Fruit fly (Drosophila melanogaster): ENCODE results near the gene CG32603.

The CG32603 gene

DNA sequence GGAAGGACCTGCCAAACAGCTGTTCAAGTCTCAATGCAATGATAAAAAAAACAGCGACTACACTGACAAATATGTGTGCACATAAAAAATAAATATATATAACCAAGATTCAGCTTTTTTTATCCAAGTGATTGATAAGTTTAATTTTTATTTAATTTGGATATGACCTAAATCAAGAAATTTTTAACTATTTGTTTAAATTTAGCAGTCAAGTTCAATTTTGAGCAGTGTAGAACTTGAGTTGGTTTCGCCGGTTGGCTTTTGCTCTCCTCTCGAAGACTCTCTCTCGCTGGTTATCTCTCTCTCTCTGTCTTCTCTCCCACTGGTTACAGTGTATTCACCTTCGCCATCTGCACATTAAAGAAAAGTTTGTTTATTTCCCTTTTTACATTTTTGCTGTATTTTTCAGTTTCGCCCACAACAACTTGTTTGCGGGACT lies 33.7 kb downstream of the CG32603 start (continued):
- TF ChIP-seq pdm3 (GFP tag; optimal IDR thresholded peaks at IDR 0.05) (peak; percentile 96), CG11902 (GFP tag; optimal IDR thresholded peaks at IDR 0.05) (peak; percentile 91), CG10631 (GFP tag; optimal IDR thresholded peaks at IDR 0.05) (peak; percentile 97), CG15336 (GFP tag; IDR thresholded peaks at IDR 0.05) (peak; percentile 98), Lpt (GFP tag; optimal IDR thresholded peaks at IDR 0.05) (peak; percentile 96), CG11762 (GFP tag; optimal IDR thresholded peaks at IDR 0.05; ENCODE audit: insufficient read depth) (peak; percentile 96), CG6808 (GFP tag; optimal IDR thresholded peaks at IDR 0.05) (peak; percentile 97), CG1621 (tag; optimal IDR thresholded peaks at IDR 0.05) (peak; percentile 94), OdsH (GFP tag; optimal IDR thresholded peaks at IDR 0.05) (peak; percentile 97), spab (GFP tag; optimal IDR thresholded peaks at IDR 0.05) (peak; percentile 96), net (GFP tag; optimal IDR thresholded peaks at IDR 0.05) (peak; percentile 97), fkh (GFP tag; optimal IDR thresholded peaks at IDR 0.05) (peak; percentile 44)

dm6 chrX:14221182-14221581 lies 36.8 kb downstream of the CG32603 start:
- TF ChIP-seq Eip78C (GFP tag) (peak; percentile 49), fd85E (GFP tag; optimal IDR thresholded peaks at IDR 0.05) (no peak)

dm6 chrX:14221995-14222394 lies 37.6 kb downstream of the CG32603 start:
- no peak for TF ChIP-seq Sox15 (GFP tag; optimal IDR thresholded peaks at IDR 0.05)
- no peak for TF ChIP-seq CG11902 (GFP tag; optimal IDR thresholded peaks at IDR 0.05)
- TF ChIP-seq pdm3 (GFP tag; optimal IDR thresholded peaks at IDR 0.05) = no peak
- TF ChIP-seq salr (GFP tag; optimal IDR thresholded peaks at IDR 0.05) = no peak
- no peak for TF ChIP-seq CG4318 (GFP tag; optimal IDR thresholded peaks at IDR 0.05)
- no peak for TF ChIP-seq Hr38 (GFP tag; optimal IDR thresholded peaks at IDR 0.05)
- TF ChIP-seq svp (GFP tag) = no peak
- TF ChIP-seq fd59A (GFP tag; optimal IDR thresholded peaks at IDR 0.05) = no peak
- no peak for TF ChIP-seq CG8119 (GFP tag; IDR thresholded peaks at IDR 0.05)
- TF ChIP-seq dac (GFP tag; optimal IDR thresholded peaks at IDR 0.05) = no peak
- TF ChIP-seq CG32006 (GFP tag; optimal IDR thresholded peaks at IDR 0.05) = no peak
- TF ChIP-seq CG16779 (tag; optimal IDR thresholded peaks at IDR 0.05) = no peak

DNA sequence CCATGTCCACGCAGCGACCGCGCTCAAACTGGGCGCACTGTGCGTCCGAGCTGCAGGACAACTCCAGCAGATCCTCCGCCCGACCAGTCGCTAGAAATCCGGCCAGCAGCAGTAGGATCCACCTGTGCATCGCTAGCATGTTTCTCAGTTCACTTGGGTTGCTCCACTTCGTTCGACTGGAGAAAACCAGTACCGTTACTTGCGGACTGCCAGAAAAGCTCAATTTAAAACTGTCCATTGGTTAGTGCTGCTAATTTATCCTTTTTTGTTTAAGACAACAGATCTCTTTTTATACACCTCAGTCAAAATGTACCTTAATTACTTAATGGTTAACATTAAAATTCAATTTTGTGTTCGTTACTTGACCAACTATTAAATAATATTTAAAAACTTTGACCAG lies 41.3 kb downstream of the CG32603 start, which contains the start of gene CG11674:
TSS of gene CG11674 (minus strand) at position 215 of the 400 bp plus-strand sequence.
- TF ChIP-seq Hr4 (GFP tag; optimal IDR thresholded peaks at IDR 0.05) (no peak), achi (GFP tag; optimal IDR thresholded peaks at IDR 0.05) (no peak), CG7368 (GFP tag; optimal IDR thresholded peaks at IDR 0.05) (no peak), net (GFP tag; optimal IDR thresholded peaks at IDR 0.05) (no peak), CG3919 (GFP tag; optimal IDR thresholded peaks at IDR 0.05) (no peak), salr (GFP tag; optimal IDR thresholded peaks at IDR 0.05) (no peak), CG31627 (GFP tag; optimal IDR thresholded peaks at IDR 0.05) (no peak), Eip93F (GFP tag; optimal IDR thresholded peaks at IDR 0.05) (no peak), CG6276 (GFP tag; optimal IDR thresholded peaks at IDR 0.05) (no peak), Sox14 (GFP tag; optimal IDR thresholded peaks at IDR 0.05) (no peak), Blimp-1 (GFP tag; optimal IDR thresholded peaks at IDR 0.05) (no peak), dsx (GFP tag; optimal IDR thresholded peaks at IDR 0.05; ENCODE audit: poor library complexity, severe bottlenecking) (no peak)

dm6 chrX:14226093-14226492 lies 41.7 kb downstream of the CG32603 start, which contains the start of gene mRpL38:
Gene mRpL38 (plus strand): TSS chrX:14226289.
- TF ChIP-seq cyc (GFP tag; optimal IDR thresholded peaks at IDR 0.05) (no peak), dsx (GFP tag; optimal IDR thresholded peaks at IDR 0.05; ENCODE audit: poor library complexity, severe bottlenecking) (no peak), svp (GFP tag) (peak; percentile 26), fd85E (GFP tag; optimal IDR thresholded peaks at IDR 0.05) (no peak), CG10669 (GFP tag; optimal IDR thresholded peaks at IDR 0.05) (no peak), acj6 (GFP tag; optimal IDR thresholded peaks at IDR 0.05) (no peak), CG8632 (GFP tag; optimal IDR thresholded peaks at IDR 0.05) (no peak), Sox15 (GFP tag; optimal IDR thresholded peaks at IDR 0.05) (no peak)

Data from whole organism, prepupa.